Worm (Caenorhabditis elegans) whole organism, mixed stage, embryonic: ENCODE measurements around the gene dct-8.

Source experiments
- elt-3 ChIP-seq: fragments of 150-350 bp; optimal IDR thresholded peaks from 2 replicates; lab custom pipeline; 2014; ENCODE audit warnings: missing biosample characterization, missing genetic modification characterization
- ham-2 ChIP-seq: fragments of 200-800 bp; sonication (Bioruptor generic); optimal IDR thresholded peaks from 2 replicates; lab custom pipeline; 2018; ENCODE audit warnings: mild to moderate bottlenecking, missing genetic modification characterization, missing compliant biosample characterization
- mab-5 ChIP-seq: fragments of 150-350 bp; optimal IDR thresholded peaks from 2 replicates; lab custom pipeline; 2014; ENCODE audit warnings: missing biosample characterization, missing genetic modification characterization
- mls-2 ChIP-seq: sonication (generic microtip); optimal IDR thresholded peaks from 2 replicates; lab custom pipeline; 2016; ENCODE audit warnings: mild to moderate bottlenecking, missing genetic modification characterization, moderate library complexity, missing compliant biosample characterization
- sptf-1 ChIP-seq: sonication (generic microtip); optimal IDR thresholded peaks from 2 replicates; lab custom pipeline; 2017; ENCODE audit warnings: mild to moderate bottlenecking, missing genetic modification characterization, moderate library complexity, missing compliant biosample characterization
- tbx-8 ChIP-seq: fragments of 200-800 bp; sonication (Bioruptor generic); optimal IDR thresholded peaks from 2 replicates; lab custom pipeline; 2018; ENCODE audit warnings: mild to moderate bottlenecking, missing genetic modification characterization, moderate library complexity, missing compliant biosample characterization

DNA sequence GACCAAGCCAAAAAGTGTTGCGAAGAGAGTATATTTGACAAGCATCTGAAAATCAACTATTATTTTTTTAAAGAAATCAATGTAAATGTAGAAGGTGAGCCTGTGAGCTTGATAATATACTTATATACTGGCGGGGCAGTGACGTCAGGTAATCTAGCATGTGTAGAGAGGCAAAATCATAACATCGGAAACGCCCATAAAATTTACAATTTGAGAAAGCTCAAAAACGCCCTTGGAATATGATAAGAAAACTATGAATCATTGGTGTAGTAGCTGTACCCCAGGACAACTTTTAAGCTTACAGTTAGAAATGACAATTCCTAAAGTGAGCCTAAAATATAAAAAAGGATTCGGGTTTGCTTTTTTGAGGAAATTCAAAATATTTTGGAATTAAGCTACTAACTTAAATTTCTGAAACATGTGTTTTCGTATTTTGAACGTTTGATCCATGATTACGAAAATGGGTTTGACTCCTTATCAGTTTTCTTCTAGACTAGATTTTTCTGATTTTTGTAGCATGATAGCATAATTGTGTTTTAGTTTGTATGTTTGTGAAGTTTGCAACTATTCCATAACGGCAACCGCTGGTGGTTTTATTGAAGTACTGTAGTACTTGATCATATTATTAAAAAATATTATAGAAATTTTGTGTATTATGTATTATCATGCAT is 46.9 kb downstream of the dct-8 start, which contains the start of gene clec-174:
- TF ChIP-seq mab-5 (tag; lab: Kevin White, UChicago) (no peak), tbx-8 (GFP tag; lab: Kevin White, UChicago) (no peak), sptf-1 (tag; lab: Kevin White, UChicago) (no peak), elt-3 (no peak), ham-2 (GFP tag; lab: Kevin White, UChicago) (no peak), mls-2 (tag; lab: Kevin White, UChicago) (no peak)
